Fruit fly (Drosophila melanogaster) whole organism, prepupa: Measurements from ENCODE around the gene crm.

Source experiments
- Ets96B ChIP-seq: fragments of 200-800 bp; optimal IDR thresholded peaks from 2 replicates; lab custom pipeline; 2019; ENCODE audit warnings: missing biosample characterization, mild to moderate bottlenecking, missing genetic modification characterization, moderate library complexity
- Gug ChIP-seq: fragments of 200-800 bp; sonication (Bioruptor generic); IDR thresholded peaks from 2 replicates; pipeline ENCODE4 v1.3.6; 2022; ENCODE audit warnings: missing biosample characterization, missing genetic modification characterization
- Hr39 ChIP-seq: fragments of 200-800 bp; sonication (Bioruptor generic); optimal IDR thresholded peaks from 2 replicates; lab custom pipeline; 2016; ENCODE audit warnings: missing biosample characterization, missing genetic modification characterization
- ss ChIP-seq, 2 experiments: fragments of 200-800 bp; sonication (Bioruptor generic); optimal IDR thresholded peaks; 2 replicates in 1 of 2; 3 replicates in 1 of 2; lab custom pipeline; 2017 to 2018; ENCODE audit warnings: mild to moderate bottlenecking in 2 of 2, missing biosample characterization in 2 of 2, missing genetic modification characterization in 2 of 2, moderate library complexity in 1 of 2

DNA sequence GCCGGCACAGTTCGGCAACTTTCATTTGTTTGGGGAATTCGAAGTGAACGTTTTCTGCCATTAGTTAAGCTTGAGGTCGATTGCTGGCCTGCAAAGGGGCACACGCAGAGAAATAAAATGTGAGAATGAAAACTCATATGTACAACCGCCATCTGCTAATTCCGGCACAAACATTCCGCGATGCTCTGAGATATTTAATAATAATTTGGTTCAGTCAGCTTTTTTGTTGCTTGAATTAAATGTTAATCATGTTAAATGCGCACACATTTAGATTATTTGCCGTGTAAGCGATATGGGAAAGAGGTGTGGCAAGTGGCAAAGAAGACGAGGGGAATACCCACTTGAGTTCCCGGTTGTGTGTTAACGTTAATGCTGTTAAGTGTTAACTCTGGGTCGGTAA, 18.8 kb upstream of the crm start:
- TF ChIP-seq Hr39 (GFP tag; lab: Kevin White, UChicago) (no peak), Gug (no peak), ss (GFP tag; optimal IDR thresholded peaks at IDR 0.05; lab: Kevin White, UChicago) (no peak), Ets96B (tag; lab: Kevin White, UChicago) (no peak)
